Fruit fly (Drosophila melanogaster) whole organism, embryonic: Measurements from ENCODE around the gene CG17784.

Experiments
- Bdp1 ChIP-seq: fragments of 200-800 bp; sonication (Bioruptor generic); optimal IDR thresholded peaks from 3 replicates; lab custom pipeline; 2016; ENCODE audit warnings: missing biosample characterization, missing genetic modification characterization
- CG1024 ChIP-seq: fragments of 200-800 bp; sonication (Bioruptor generic); IDR thresholded peaks from 2 replicates; pipeline ENCODE4 v1.3.6; 2022; ENCODE audit warnings: missing biosample characterization, missing genetic modification characterization
- CG11696 ChIP-seq: fragments of 200-800 bp; sonication (Bioruptor generic); IDR thresholded peaks from 2 replicates; pipeline ENCODE4 v1.3.6; 2022; ENCODE audit warnings: missing biosample characterization, missing genetic modification characterization
- CG12236 ChIP-seq: fragments of 200-800 bp; sonication (Bioruptor generic); optimal IDR thresholded peaks from 2 replicates; lab custom pipeline; 2016; ENCODE audit warnings: missing biosample characterization, missing genetic modification characterization
- CG13296 ChIP-seq: fragments of 200-800 bp; sonication (Bioruptor generic); optimal IDR thresholded peaks from 3 replicates; lab custom pipeline; 2018; ENCODE audit warnings: missing biosample characterization, mild to moderate bottlenecking, missing genetic modification characterization
- CG13624 ChIP-seq: fragments of 200-800 bp; sonication (Bioruptor generic); optimal IDR thresholded peaks from 2 replicates; lab custom pipeline; 2016; ENCODE audit warnings: missing biosample characterization, missing genetic modification characterization
- CG14965 ChIP-seq: fragments of 200-800 bp; sonication (Bioruptor generic); optimal IDR thresholded peaks from 2 replicates; lab custom pipeline; 2016; ENCODE audit warnings: missing biosample characterization, missing genetic modification characterization, borderline replicate concordance
- CG15696 ChIP-seq: fragments of 200-800 bp; sonication (Bioruptor generic); optimal IDR thresholded peaks from 2 replicates; lab custom pipeline; 2019; ENCODE audit warnings: missing biosample characterization, mild to moderate bottlenecking, missing genetic modification characterization, moderate library complexity
- CG17802 ChIP-seq: fragments of 200-800 bp; sonication (Bioruptor generic); optimal IDR thresholded peaks from 2 replicates; lab custom pipeline; 2018; ENCODE audit warnings: missing biosample characterization, mild to moderate bottlenecking, missing genetic modification characterization, moderate library complexity
- CG17912 ChIP-seq: fragments of 200-800 bp; sonication (Bioruptor generic); optimal IDR thresholded peaks from 2 replicates; lab custom pipeline; 2018; ENCODE audit warnings: missing biosample characterization, mild to moderate bottlenecking, missing genetic modification characterization
- CG18011 ChIP-seq: fragments of 200-800 bp; sonication (Bioruptor generic); optimal IDR thresholded peaks from 2 replicates; lab custom pipeline; 2017; ENCODE audit warnings: missing biosample characterization, missing genetic modification characterization, mild to moderate bottlenecking, moderate library complexity, missing genotype
- CG2116 ChIP-seq: fragments of 200-800 bp; sonication (Bioruptor generic); optimal IDR thresholded peaks from 3 replicates; lab custom pipeline; 2018; ENCODE audit warnings: missing biosample characterization, mild to moderate bottlenecking, missing genetic modification characterization
- CG3163 ChIP-seq: fragments of 200-800 bp; sonication (Bioruptor generic); optimal IDR thresholded peaks from 3 replicates; lab custom pipeline; 2016; ENCODE audit warnings: missing biosample characterization, missing genetic modification characterization
- CG4707 ChIP-seq: fragments of 200-800 bp; sonication (Bioruptor generic); optimal IDR thresholded peaks from 2 replicates; lab custom pipeline; 2018; ENCODE audit warnings: missing biosample characterization, mild to moderate bottlenecking, missing genetic modification characterization, moderate library complexity
- CG9215 ChIP-seq: fragments of 200-800 bp; sonication (Bioruptor generic); IDR thresholded peaks from 2 replicates; pipeline ENCODE4 v1.3.6; 2022; ENCODE audit warnings: missing biosample characterization, missing genetic modification characterization
- CG9797 ChIP-seq: fragments of 200-800 bp; sonication (Bioruptor generic); optimal IDR thresholded peaks from 3 replicates; lab custom pipeline; 2018; ENCODE audit warnings: missing biosample characterization, mild to moderate bottlenecking, missing genetic modification characterization
- Camta ChIP-seq: fragments of 200-800 bp; sonication (Bioruptor generic); optimal IDR thresholded peaks from 2 replicates; lab custom pipeline; 2016; ENCODE audit warnings: missing biosample characterization, missing genetic modification characterization
- Dll ChIP-seq: fragments of 200-800 bp; sonication (Bioruptor generic); IDR thresholded peaks from 4 replicates; pipeline ENCODE4 v1.3.6; 2022; ENCODE audit warnings: missing biosample characterization, missing genetic modification characterization; ENCODE audit not compliant: partially characterized antibody
- Drgx ChIP-seq: fragments of 200-800 bp; sonication (Bioruptor generic); IDR thresholded peaks from 2 replicates; pipeline ENCODE4 v1.3.6; 2022; ENCODE audit warnings: missing biosample characterization, missing genetic modification characterization
- Eip74EF ChIP-seq, 2 experiments: fragments of 200-800 bp in 1 of 2; fragments of >200 bp in 1 of 2; sonication (Bioruptor generic) in 1 of 2; optimal IDR thresholded peaks; 2 replicates each; lab custom pipeline; 2017 to 2019; ENCODE audit warnings: missing biosample characterization in 2 of 2, missing genetic modification characterization in 2 of 2, mild to moderate bottlenecking in 1 of 2, moderate library complexity in 1 of 2
- H15 ChIP-seq: fragments of 200-800 bp; sonication (Bioruptor generic); IDR thresholded peaks from 3 replicates; pipeline ENCODE4 v1.3.6; 2022; ENCODE audit warnings: missing biosample characterization, missing genetic modification characterization
- HLH4C ChIP-seq: fragments of 200-800 bp; sonication (Bioruptor generic); IDR thresholded peaks from 3 replicates; pipeline ENCODE4 v1.3.6; 2022; ENCODE audit warnings: missing biosample characterization, missing genetic modification characterization; ENCODE audit not compliant: partially characterized antibody
- Hmr ChIP-seq: fragments of 200-800 bp; sonication (Bioruptor generic); optimal IDR thresholded peaks from 3 replicates; lab custom pipeline; 2017; ENCODE audit warnings: mild to moderate bottlenecking, missing biosample characterization, missing genetic modification reagents, missing genetic modification characterization
- Max ChIP-seq: fragments of 200-800 bp; sonication (Bioruptor generic); optimal IDR thresholded peaks from 2 replicates; lab custom pipeline; 2016; ENCODE audit warnings: missing biosample characterization, mild to moderate bottlenecking, missing genetic modification characterization
- Mes4 ChIP-seq: fragments of 200-800 bp; sonication (Bioruptor generic); optimal IDR thresholded peaks from 2 replicates; lab custom pipeline; 2016; ENCODE audit warnings: missing biosample characterization, missing genetic modification characterization
- NFAT ChIP-seq: fragments of 200-800 bp; sonication (Bioruptor generic); IDR thresholded peaks from 2 replicates; pipeline ENCODE4 v1.3.6; 2022; ENCODE audit warnings: missing biosample characterization, missing genetic modification characterization
- Opbp ChIP-seq: fragments of 200-800 bp; sonication (Bioruptor generic); IDR thresholded peaks from 3 replicates; pipeline ENCODE4 v1.3.6; 2022; ENCODE audit warnings: missing biosample characterization, missing genetic modification characterization; ENCODE audit not compliant: partially characterized antibody
- Ssrp ChIP-seq: fragments of 200-800 bp; sonication (Bioruptor generic); optimal IDR thresholded peaks from 2 replicates; lab custom pipeline; 2018; ENCODE audit warnings: missing biosample characterization, mild to moderate bottlenecking, missing genetic modification characterization, moderate library complexity
- Vsx1 ChIP-seq: fragments of 200-800 bp; sonication (Bioruptor generic); optimal IDR thresholded peaks from 2 replicates; lab custom pipeline; 2017; ENCODE audit warnings: missing biosample characterization, mild to moderate bottlenecking, missing genetic modification characterization, missing genetic modification reagents
- Xbp1 ChIP-seq: fragments of 200-800 bp; sonication (Bioruptor generic); optimal IDR thresholded peaks from 3 replicates; lab custom pipeline; 2016; ENCODE audit warnings: missing biosample characterization, mild to moderate bottlenecking, missing genetic modification characterization
- aop ChIP-seq: fragments of 200-800 bp; sonication (Bioruptor generic); IDR thresholded peaks from 2 replicates; pipeline ENCODE4 v1.3.6; 2022; ENCODE audit warnings: missing biosample characterization, missing genetic modification characterization
- bcd ChIP-seq: fragments of 200-800 bp; sonication (Bioruptor generic); optimal IDR thresholded peaks from 2 replicates; lab custom pipeline; 2017; ENCODE audit warnings: missing biosample characterization, mild to moderate bottlenecking, missing genetic modification characterization
- bowl ChIP-seq: fragments of 200-800 bp; sonication (Bioruptor generic); IDR thresholded peaks from 2 replicates; pipeline ENCODE4 v1.3.6; 2022; ENCODE audit warnings: missing biosample characterization, missing genetic modification characterization
- bsh ChIP-seq, 2 experiments: fragments of 200-800 bp; sonication (Bioruptor generic); optimal IDR thresholded peaks; 2 replicates each; lab custom pipeline; 2017 to 2018; ENCODE audit warnings: mild to moderate bottlenecking in 2 of 2, missing biosample characterization in 2 of 2, missing genetic modification characterization in 2 of 2, moderate library complexity in 1 of 2
- chinmo ChIP-seq: fragments of 200-800 bp; sonication (Bioruptor generic); IDR thresholded peaks from 4 replicates; pipeline ENCODE4 v1.3.6; 2022; ENCODE audit warnings: missing biosample characterization, missing genetic modification characterization; ENCODE audit not compliant: partially characterized antibody
- chm ChIP-seq: fragments of 200-800 bp; sonication (Bioruptor generic); IDR thresholded peaks from 2 replicates; pipeline ENCODE4 v1.3.6; 2022; ENCODE audit warnings: missing biosample characterization, missing genetic modification characterization
- croc ChIP-seq: fragments of 200-800 bp; sonication (Bioruptor generic); conservative IDR thresholded peaks from 3 replicates; pipeline ENCODE4 v1.3.6; 2022; ENCODE audit warnings: missing biosample characterization, missing genetic modification characterization
- da ChIP-seq: fragments of 200-800 bp; sonication (Bioruptor generic); optimal IDR thresholded peaks from 2 replicates; lab custom pipeline; 2016; ENCODE audit warnings: missing biosample characterization, missing genetic modification characterization
- dysf ChIP-seq: fragments of 200-800 bp; sonication (Bioruptor generic); IDR thresholded peaks from 3 replicates; pipeline ENCODE4 v1.3.6; 2022; ENCODE audit warnings: missing biosample characterization, missing genetic modification characterization
- fd102C ChIP-seq: fragments of 200-800 bp; sonication (Bioruptor generic); optimal IDR thresholded peaks from 2 replicates; lab custom pipeline; 2018; ENCODE audit warnings: missing biosample characterization, mild to moderate bottlenecking, missing genetic modification characterization, moderate library complexity
- fu2 ChIP-seq: fragments of 200-800 bp; sonication (Bioruptor generic); optimal IDR thresholded peaks from 2 replicates; lab custom pipeline; 2016; ENCODE audit warnings: missing biosample characterization, missing genetic modification characterization
- gfzf ChIP-seq: fragments of 200-800 bp; sonication (Bioruptor generic); optimal IDR thresholded peaks from 2 replicates; lab custom pipeline; 2016; ENCODE audit warnings: missing biosample characterization, mild to moderate bottlenecking, missing genetic modification characterization, moderate library complexity
- pita ChIP-seq: fragments of 200-800 bp; sonication (Bioruptor generic); optimal IDR thresholded peaks from 2 replicates; lab custom pipeline; 2017; ENCODE audit warnings: missing biosample characterization, mild to moderate bottlenecking, missing genetic modification characterization
- row ChIP-seq: fragments of 200-800 bp; sonication (Bioruptor generic); IDR thresholded peaks from 3 replicates; pipeline ENCODE4 v1.3.6; 2022; ENCODE audit warnings: missing biosample characterization, missing genetic modification characterization
- sens ChIP-seq: fragments of 200-800 bp; sonication (Bioruptor generic); peaks from one replicate; lab custom pipeline; 2016; ENCODE audit warnings: missing biosample characterization, missing genetic modification characterization
- sr ChIP-seq: fragments of 200-800 bp; sonication (Bioruptor generic); IDR thresholded peaks from 3 replicates; pipeline ENCODE4 v1.3.6; 2022; ENCODE audit warnings: missing biosample characterization, missing genetic modification characterization
- z ChIP-seq: fragments of 200-800 bp; sonication (Bioruptor generic); IDR thresholded peaks from 3 replicates; pipeline ENCODE4 v1.3.6; 2022; ENCODE audit warnings: missing biosample characterization, missing genetic modification characterization
- zfh1 ChIP-seq: fragments of 200-800 bp; sonication (Bioruptor generic); IDR thresholded peaks from 3 replicates; pipeline ENCODE4 v1.3.6; 2022; ENCODE audit warnings: missing biosample characterization, missing genetic modification characterization
- zfh2 ChIP-seq: fragments of 200-800 bp; sonication (Bioruptor generic); optimal IDR thresholded peaks from 2 replicates; lab custom pipeline; 2016; ENCODE audit warnings: missing biosample characterization, missing genetic modification characterization

CG17784 gene

DNA sequence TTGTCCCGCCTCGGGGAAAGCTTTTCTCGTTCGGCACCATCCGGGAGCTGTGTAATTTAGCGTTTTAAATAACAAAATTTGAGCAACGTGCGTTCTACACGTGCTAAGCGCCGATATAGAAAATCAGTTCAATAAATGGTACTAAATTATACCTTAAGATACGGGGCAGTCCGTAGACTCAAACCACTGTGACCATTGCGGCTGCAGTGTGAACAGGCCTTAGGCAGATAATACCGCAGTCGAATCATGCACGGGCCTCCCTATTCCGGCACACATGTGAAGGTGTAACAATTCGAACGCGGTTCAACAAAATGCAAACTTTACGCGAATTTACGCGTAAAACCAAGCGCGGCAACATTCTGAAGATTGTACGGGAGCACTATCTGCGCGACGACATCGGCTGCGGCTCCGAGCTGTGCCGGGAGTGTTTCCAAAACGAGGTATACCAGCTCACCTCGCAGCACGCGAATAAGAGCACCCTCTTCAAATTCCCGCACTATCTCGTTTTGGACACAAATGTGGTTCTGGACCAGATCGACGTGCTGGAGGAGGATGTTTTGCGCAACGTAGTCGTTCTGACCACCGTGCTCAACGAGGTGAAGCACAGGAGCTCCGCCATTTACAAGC, 31.5 kb downstream of the CG17784 start, which contains the start of the genes Rrp5 and Dis3 (continued):
- no peak for TF ChIP-seq CG4707 (GFP tag; lab: Kevin White, UChicago)
- TF ChIP-seq Drgx (GFP tag; lab: Robert Waterston, UW), result no peak
- TF ChIP-seq NFAT (GFP tag; lab: Robert Waterston, UW), result peak; percentile 79
- peak; percentile 83 for TF ChIP-seq CG9797 (GFP tag; lab: Kevin White, UChicago)
- TF ChIP-seq CG11696 (GFP tag; lab: Robert Waterston, UW), result no peak
- no peak for TF ChIP-seq croc
- TF ChIP-seq chm, result peak; percentile 44
- no peak for TF ChIP-seq CG13296
- peak; percentile 29 for TF ChIP-seq CG15696 (tag; lab: Kevin White, UChicago)
- TF ChIP-seq pita, result peak; percentile 69
- no peak for TF ChIP-seq bowl (GFP tag; lab: Robert Waterston, UW)
- TF ChIP-seq CG3163 (GFP tag; lab: Kevin White, UChicago), result peak; percentile 14
- TF ChIP-seq Opbp (GFP tag; lab: Robert Waterston, UW), result peak; percentile 76
- TF ChIP-seq CG18011 (GFP tag; lab: Kevin White, UChicago), result no peak
- TF ChIP-seq da (GFP tag; lab: Kevin White, UChicago), result no peak
- peak; percentile 97 for TF ChIP-seq gfzf (GFP tag; lab: Kevin White, UChicago)
- peak; percentile 58; the same call in 2 of the 3 replicates for TF ChIP-seq HLH4C (GFP tag; lab: Robert Waterston, UW)
- TF ChIP-seq Vsx1, result no peak
- 0 out of 4 replicates have a peak, but pooled peaks have one; percentile 30 for TF ChIP-seq chinmo (GFP tag; lab: Robert Waterston, UW)
- peak; percentile 47; the same call in 2 of the 3 replicates for TF ChIP-seq dysf (GFP tag; lab: Robert Waterston, UW)
- TF ChIP-seq CG9215 (GFP tag; lab: Robert Waterston, UW), result peak; percentile 33
- peak; percentile 100 for TF ChIP-seq CG17802 (tag; lab: Kevin White, UChicago)
- peak; percentile 95 for TF ChIP-seq Max
- peak; percentile 13 for TF ChIP-seq CG17912 (GFP tag; lab: Kevin White, UChicago)
- no peak for TF ChIP-seq Mes4 (GFP tag; lab: Kevin White, UChicago)
- TF ChIP-seq Ssrp (tag; lab: Kevin White, UChicago), result no peak
- 0 out of 3 replicates have a peak, but pooled peaks have one; percentile 35 for TF ChIP-seq H15 (GFP tag; lab: Robert Waterston, UW)
- TF ChIP-seq bcd (GFP tag; lab: Kevin White, UChicago), result no peak
- no peak for TF ChIP-seq CG12236 (GFP tag; lab: Kevin White, UChicago)
- peak; percentile 78 for TF ChIP-seq row (GFP tag; lab: Robert Waterston, UW)
- 0 out of 4 replicates have a peak, but pooled peaks have one; percentile 17 for TF ChIP-seq Dll (GFP tag; lab: Robert Waterston, UW)
- TF ChIP-seq Hmr, result no peak
- TF ChIP-seq fu2, result peak; percentile 38
- TF ChIP-seq sens (GFP tag; lab: Kevin White, UChicago), result peak; percentile 93
- TF ChIP-seq CG14965 (GFP tag; lab: Kevin White, UChicago), result no peak
- TF ChIP-seq Bdp1 (GFP tag; lab: Kevin White, UChicago), result peak; percentile 38
- peak; percentile 54 for TF ChIP-seq Xbp1 (GFP tag; lab: Kevin White, UChicago)
- TF ChIP-seq fd102C, result no peak
- TF ChIP-seq CG2116 (GFP tag; lab: Kevin White, UChicago), result peak; percentile 52
- TF ChIP-seq Eip74EF (GFP tag; optimal IDR thresholded peaks at IDR 0.05; lab: Kevin White, UChicago), result no peak
- no peak; the same call in 2 of the 3 replicates for TF ChIP-seq z (GFP tag; lab: Robert Waterston, UW)
- peak; percentile 51 for TF ChIP-seq zfh2 (GFP tag; lab: Kevin White, UChicago)
- TF ChIP-seq CG13624 (GFP tag; lab: Kevin White, UChicago), result peak; percentile 53
- TF ChIP-seq CG1024, result peak; percentile 91
- TF ChIP-seq bsh (GFP tag; optimal IDR thresholded peaks at IDR 0.05; lab: Kevin White, UChicago), result no peak
- TF ChIP-seq zfh1 (GFP tag; lab: Robert Waterston, UW), result peak; percentile 44; the same call in 2 of the 3 replicates
- TF ChIP-seq aop (GFP tag; lab: Robert Waterston, UW), result no peak
- TF ChIP-seq Camta, result no peak
- TF ChIP-seq sr (GFP tag; lab: Robert Waterston, UW), result no peak
